Fruit fly (Drosophila melanogaster): Measurements from ENCODE around the gene CG1316.

The CG1316 gene

dm6 chr3L:4262384-4262783 is 21.3 kb upstream of the CG1316 start, which contains the start of the genes CG11586 and VhaM9.7-a:
Gene CG11586, minus strand, starts transcription at chr3L:4262470.
Gene VhaM9.7-a, plus strand, starts transcription at chr3L:4262705.
- TF ChIP-seq Myc (optimal IDR thresholded peaks at IDR 0.05) (no peak), Sin3A (optimal IDR thresholded peaks at IDR 0.05) (no peak)

dm6 chr3L:4263502-4263901 is 20.1 kb upstream of the CG1316 start, which contains the start of gene CG1273:
Gene CG1273, plus strand, starts transcription at chr3L:4263719.
- TF ChIP-seq psq (optimal IDR thresholded peaks at IDR 0.05), result no peak
- no peak for TF ChIP-seq insv (optimal IDR thresholded peaks at IDR 0.05)
- no peak for TF ChIP-seq Myc (optimal IDR thresholded peaks at IDR 0.05)
- TF ChIP-seq Sin3A (optimal IDR thresholded peaks at IDR 0.05), result no peak
- TF ChIP-seq h (optimal IDR thresholded peaks at IDR 0.05), result no peak
- TF ChIP-seq ttk (optimal IDR thresholded peaks at IDR 0.05), result no peak

- no peak for TF ChIP-seq insv (optimal IDR thresholded peaks at IDR 0.05)
- no peak for TF ChIP-seq Myc (optimal IDR thresholded peaks at IDR 0.05)
- no peak for TF ChIP-seq Sin3A (optimal IDR thresholded peaks at IDR 0.05)
- TF ChIP-seq psq (optimal IDR thresholded peaks at IDR 0.05), result no peak
- no peak for TF ChIP-seq h (optimal IDR thresholded peaks at IDR 0.05)
- TF ChIP-seq ttk (optimal IDR thresholded peaks at IDR 0.05), result no peak
Observed at dm6 chr3L:4264963-4265362, 18.7 kb upstream of the CG1316 start.

- no peak for TF ChIP-seq insv (optimal IDR thresholded peaks at IDR 0.05)
- TF ChIP-seq h (optimal IDR thresholded peaks at IDR 0.05), result no peak
- TF ChIP-seq Myc (optimal IDR thresholded peaks at IDR 0.05), result no peak
- TF ChIP-seq Sin3A (optimal IDR thresholded peaks at IDR 0.05), result no peak
- TF ChIP-seq psq (optimal IDR thresholded peaks at IDR 0.05), result no peak
- no peak for TF ChIP-seq ttk (optimal IDR thresholded peaks at IDR 0.05)
Observed at dm6 chr3L:4265836-4266235, 17.8 kb upstream of the CG1316 start.

- no peak for TF ChIP-seq h (optimal IDR thresholded peaks at IDR 0.05)
- TF ChIP-seq Myc (optimal IDR thresholded peaks at IDR 0.05), result no peak
- no peak for TF ChIP-seq psq (optimal IDR thresholded peaks at IDR 0.05)
- TF ChIP-seq insv (optimal IDR thresholded peaks at IDR 0.05), result no peak
- TF ChIP-seq Sin3A (optimal IDR thresholded peaks at IDR 0.05), result no peak
- no peak for TF ChIP-seq ttk (optimal IDR thresholded peaks at IDR 0.05)
Observed at dm6 chr3L:4267403-4267802, 16.2 kb upstream of the CG1316 start, which contains the start of gene CG33764. Gene CG33764, minus strand, starts transcription at chr3L:4267503.

dm6 chr3L:4269208-4269607 is 14.4 kb upstream of the CG1316 start:
- TF ChIP-seq Myc (optimal IDR thresholded peaks at IDR 0.05) (no peak), ttk (optimal IDR thresholded peaks at IDR 0.05) (no peak), Sin3A (optimal IDR thresholded peaks at IDR 0.05) (no peak), insv (optimal IDR thresholded peaks at IDR 0.05) (no peak), psq (optimal IDR thresholded peaks at IDR 0.05) (no peak), h (optimal IDR thresholded peaks at IDR 0.05) (no peak)

- TF ChIP-seq Sin3A (optimal IDR thresholded peaks at IDR 0.05) (no peak), psq (optimal IDR thresholded peaks at IDR 0.05) (no peak), h (optimal IDR thresholded peaks at IDR 0.05) (no peak), ttk (optimal IDR thresholded peaks at IDR 0.05) (no peak), insv (optimal IDR thresholded peaks at IDR 0.05) (no peak), Myc (optimal IDR thresholded peaks at IDR 0.05) (no peak)
Observed at dm6 chr3L:4269920-4270319, 13.7 kb upstream of the CG1316 start.

- TF ChIP-seq insv (optimal IDR thresholded peaks at IDR 0.05) (no peak), psq (optimal IDR thresholded peaks at IDR 0.05) (no peak)
Observed at dm6 chr3L:4270949-4271827, 12.5 kb upstream of the CG1316 start.

- TF ChIP-seq Sin3A (optimal IDR thresholded peaks at IDR 0.05), result no peak
- no peak for TF ChIP-seq Myc (optimal IDR thresholded peaks at IDR 0.05)
- no peak for TF ChIP-seq ttk (optimal IDR thresholded peaks at IDR 0.05)
- TF ChIP-seq insv (optimal IDR thresholded peaks at IDR 0.05), result no peak
- no peak for TF ChIP-seq h (optimal IDR thresholded peaks at IDR 0.05)
- no peak for TF ChIP-seq psq (optimal IDR thresholded peaks at IDR 0.05)
Observed at dm6 chr3L:4272167-4272773, 11.4 kb upstream of the CG1316 start.

- TF ChIP-seq psq (optimal IDR thresholded peaks at IDR 0.05) (no peak), Myc (optimal IDR thresholded peaks at IDR 0.05) (no peak), insv (optimal IDR thresholded peaks at IDR 0.05) (no peak), ttk (optimal IDR thresholded peaks at IDR 0.05) (no peak)
Observed at dm6 chr3L:4277796-4278195, 5.9 kb upstream of the CG1316 start, which contains the start of gene Ctl1. Gene Ctl1, plus strand, starts transcription at chr3L:4277962.

- no peak for TF ChIP-seq Sin3A (optimal IDR thresholded peaks at IDR 0.05)
Observed at dm6 chr3L:4282627-4283026, 1.0 kb upstream of the CG1316 start, which contains the start of gene CG11583. Gene CG11583, minus strand, starts transcription at chr3L:4282817.

dm6 chr3L:4286784-4287183 is 3.1 kb downstream of the CG1316 start, which contains the start of gene TfIIEbeta:
Gene TfIIEbeta, plus strand, starts transcription at chr3L:4287038.
- TF ChIP-seq h (optimal IDR thresholded peaks at IDR 0.05) (no peak), ttk (optimal IDR thresholded peaks at IDR 0.05) (no peak), Myc (optimal IDR thresholded peaks at IDR 0.05) (no peak), Sin3A (optimal IDR thresholded peaks at IDR 0.05) (no peak), psq (optimal IDR thresholded peaks at IDR 0.05) (no peak), insv (optimal IDR thresholded peaks at IDR 0.05) (no peak)

All from Kc167 (cell line).